Worm (Caenorhabditis elegans): ENCODE data around the gene cest-28.

DNA sequence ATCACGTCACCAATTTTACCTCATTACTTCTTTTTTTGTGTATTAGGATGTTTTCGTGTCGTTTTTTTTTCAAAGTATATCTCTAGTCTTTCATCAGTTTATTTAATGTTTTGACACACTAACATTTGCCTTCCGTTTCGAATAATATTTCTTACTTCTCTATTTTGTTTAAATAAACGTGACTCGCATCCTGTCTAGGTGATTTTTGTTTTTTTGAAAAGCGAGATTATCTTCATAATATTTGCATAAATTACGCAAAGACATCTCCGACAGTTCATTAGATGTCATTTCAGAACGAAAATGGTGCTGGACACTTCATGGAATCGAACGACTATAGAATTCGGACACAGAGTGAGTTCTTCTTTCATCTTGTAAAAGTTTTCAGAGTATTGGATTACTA, 20.3 kb upstream of the cest-28 start, which contains the start of gene T10H9.1:
- TF ChIP-seq unc-130 (tag; optimal IDR thresholded peaks at IDR 0.05) = no peak
- TF ChIP-seq dsc-1 (tag; optimal IDR thresholded peaks at IDR 0.05) = no peak
- no peak for TF ChIP-seq nhr-237 (tag; optimal IDR thresholded peaks at IDR 0.05)
- no peak for TF ChIP-seq mep-1 (tag; optimal IDR thresholded peaks at IDR 0.05)
- no peak for TF ChIP-seq zip-4 (GFP tag; optimal IDR thresholded peaks at IDR 0.05)
- TF ChIP-seq nhr-12 (tag; optimal IDR thresholded peaks at IDR 0.05) = no peak
- TF ChIP-seq aly-2 (tag; optimal IDR thresholded peaks at IDR 0.05) = no peak
- no peak for TF ChIP-seq skn-1 (tag; optimal IDR thresholded peaks at IDR 0.05)
- no peak for TF ChIP-seq pag-3 (tag; optimal IDR thresholded peaks at IDR 0.05; ENCODE audit: borderline replicate concordance, insufficient read depth)
- no peak for TF ChIP-seq unc-62 (GFP tag; optimal IDR thresholded peaks at IDR 0.05)
- no peak for TF ChIP-seq isw-1 (GFP tag; IDR thresholded peaks at IDR 0.05)
- TF ChIP-seq snpc-4 (tag; optimal IDR thresholded peaks at IDR 0.05) = no peak
- no peak for TF ChIP-seq nhr-28 (tag; optimal IDR thresholded peaks at IDR 0.05)
- TF ChIP-seq nhr-20 (tag; optimal IDR thresholded peaks at IDR 0.05) = no peak
